Worm (Caenorhabditis elegans): Measurements from ENCODE around the gene R03D7.2.

The R03D7.2 gene

DNA sequence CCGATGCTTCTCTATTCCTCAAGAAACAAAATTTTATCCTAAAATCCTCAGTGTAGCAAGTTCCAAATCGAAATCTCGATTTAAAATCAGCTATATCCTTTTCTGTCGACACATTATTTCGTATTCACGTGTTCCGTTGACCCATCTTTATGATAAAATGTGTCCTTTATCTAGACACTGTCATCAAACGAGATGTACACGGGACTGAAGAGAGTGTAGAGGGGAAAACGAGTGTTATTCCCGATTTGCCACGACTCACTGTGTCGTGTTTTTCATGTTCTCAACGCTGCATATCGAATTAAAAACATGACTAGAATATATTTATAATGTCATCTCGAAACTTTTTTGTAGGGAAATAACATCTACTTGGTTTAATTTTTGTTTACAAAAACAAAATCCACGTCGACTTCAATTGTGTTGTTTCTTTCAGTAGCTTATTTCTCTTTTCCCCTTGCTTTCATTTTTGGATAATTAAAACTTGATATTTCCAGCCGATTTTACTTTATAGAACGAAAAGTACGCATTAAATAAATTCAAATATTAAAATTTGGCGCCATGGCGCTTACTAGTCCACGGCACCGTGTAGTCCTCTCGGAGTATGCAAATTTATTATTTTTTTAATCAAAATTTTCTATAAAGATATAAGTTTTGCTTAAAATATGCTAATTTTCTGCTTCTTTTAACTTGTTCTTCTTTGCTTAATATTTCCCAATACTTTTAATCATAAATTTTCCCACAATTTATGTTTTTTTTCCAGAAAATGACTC, 9.0 kb downstream of the R03D7.2 start, which contains the start of gene metr-1:
metr-1 (plus strand) TSS at position 758 of the 767 bp plus-strand sequence.
- no peak for TF ChIP-seq T26A8.4 (GFP tag; IDR thresholded peaks at IDR 0.05)
- no peak for TF ChIP-seq mdt-29 (GFP tag; IDR thresholded peaks at IDR 0.05)
- TF ChIP-seq set-16 (GFP tag; IDR thresholded peaks at IDR 0.05), result no peak
- no peak for TF ChIP-seq daf-8 (GFP tag; IDR thresholded peaks at IDR 0.05)
- TF ChIP-seq lsy-2 (tag; optimal IDR thresholded peaks at IDR 0.05), result peak in 1 of 2 experiments; percentile 55
- peak in 1 of 2 experiments; percentile 41 for TF ChIP-seq mdl-1 (tag; optimal IDR thresholded peaks at IDR 0.05)
- no peak for TF ChIP-seq dve-1 (tag; optimal IDR thresholded peaks at IDR 0.05; ENCODE audit: insufficient read depth)
- TF ChIP-seq R02D3.7 (tag; optimal IDR thresholded peaks at IDR 0.05), result no peak
- TF ChIP-seq hlh-30 (tag; optimal IDR thresholded peaks at IDR 0.05; ENCODE audit: insufficient read depth), result peak; percentile 55
- TF ChIP-seq lin-38 (GFP tag; IDR thresholded peaks at IDR 0.05), result peak; percentile 43
- no peak for TF ChIP-seq duxl-1 (tag; optimal IDR thresholded peaks at IDR 0.05; ENCODE audit: poor library complexity)
- peak in 1 of 2 experiments; percentile 28 for TF ChIP-seq unc-62 (GFP tag; optimal IDR thresholded peaks at IDR 0.05 in 1 of 2)
- TF ChIP-seq unc-62 (tag; optimal IDR thresholded peaks at IDR 0.05), result no peak
- no peak for TF ChIP-seq sdz-12 (GFP tag; optimal IDR thresholded peaks at IDR 0.05)
- TF ChIP-seq rbr-2 (tag; optimal IDR thresholded peaks at IDR 0.05), result no peak
- no peak for TF ChIP-seq lin-1 (GFP tag; IDR thresholded peaks at IDR 0.05)
- TF ChIP-seq lim-7 (GFP tag; IDR thresholded peaks at IDR 0.05), result 0 out of 2 replicates have a peak, but pooled peaks have one; percentile 23
- no peak for TF ChIP-seq nhr-11 (tag; optimal IDR thresholded peaks at IDR 0.05)
- peak; percentile 83 for TF ChIP-seq dpl-1 (GFP tag; optimal IDR thresholded peaks at IDR 0.05)
- TF ChIP-seq mxl-3 (GFP tag; optimal IDR thresholded peaks at IDR 0.05), result peak; percentile 74
- TF ChIP-seq daf-16 (GFP tag; optimal IDR thresholded peaks at IDR 0.05), result no peak
- peak; percentile 63 for TF ChIP-seq daf-16 (tag; optimal IDR thresholded peaks at IDR 0.05)
- TF ChIP-seq zip-11 (GFP tag; IDR thresholded peaks at IDR 0.05), result no peak
- peak; percentile 66 for TF ChIP-seq unc-130 (GFP tag; optimal IDR thresholded peaks at IDR 0.05)
- no peak for TF ChIP-seq zfp-2 (tag; optimal IDR thresholded peaks at IDR 0.05)
- TF ChIP-seq ZK337.2 (GFP tag; IDR thresholded peaks at IDR 0.05), result 0 out of 2 replicates have a peak, but pooled peaks have one; percentile 34
- TF ChIP-seq nhr-77 (tag; optimal IDR thresholded peaks at IDR 0.05), result no peak
- TF ChIP-seq daf-12 (tag; optimal IDR thresholded peaks at IDR 0.05), result no peak
- TF ChIP-seq saeg-2 (GFP tag; IDR thresholded peaks at IDR 0.05), result no peak
- TF ChIP-seq ZK546.5 (tag; optimal IDR thresholded peaks at IDR 0.05), result no peak
- TF ChIP-seq nhr-111 (GFP tag; optimal IDR thresholded peaks at IDR 0.05), result no peak
- no peak for TF ChIP-seq spr-1 (tag; optimal IDR thresholded peaks at IDR 0.05)
- TF ChIP-seq dmd-6 (GFP tag; IDR thresholded peaks at IDR 0.05), result no peak; the same call in 1 of the 2 replicates
- no peak for TF ChIP-seq F49E8.2 (tag; optimal IDR thresholded peaks at IDR 0.05; ENCODE audit: borderline replicate concordance)
- no peak for TF ChIP-seq ztf-7 (tag; optimal IDR thresholded peaks at IDR 0.05)
- TF ChIP-seq mes-2 (tag; optimal IDR thresholded peaks at IDR 0.05; ENCODE audit: poor library complexity, severe bottlenecking), result peak; percentile 89
- peak; percentile 32 for TF ChIP-seq nhr-28 (tag; optimal IDR thresholded peaks at IDR 0.05)
- no peak for TF ChIP-seq Y75B8A.6 (GFP tag; IDR thresholded peaks at IDR 0.05)
- TF ChIP-seq ces-1 (GFP tag; optimal IDR thresholded peaks at IDR 0.05), result no peak
- TF ChIP-seq D1046.2 (GFP tag; IDR thresholded peaks at IDR 0.05), result no peak
- no peak for TF ChIP-seq F37D6.2 (tag; optimal IDR thresholded peaks at IDR 0.05)
- no peak for TF ChIP-seq tra-1 (GFP tag; IDR thresholded peaks at IDR 0.05)
- TF ChIP-seq lir-3 (tag; optimal IDR thresholded peaks at IDR 0.05), result no peak
- TF ChIP-seq hlh-11 (tag; optimal IDR thresholded peaks at IDR 0.05), result peak; percentile 60
- no peak for TF ChIP-seq egl-27 (tag; optimal IDR thresholded peaks at IDR 0.05)
- TF ChIP-seq hmg-1.1 (GFP tag; IDR thresholded peaks at IDR 0.05), result 0 out of 2 replicates have a peak, but pooled peaks have one; percentile 15
- TF ChIP-seq ztf-11 (tag; optimal IDR thresholded peaks at IDR 0.05), result no peak
